Worm (Caenorhabditis elegans) whole organism, early embryonic: ENCODE data around the gene C16C10.8.

Experiments used
- ama-1 ChIP-seq: fragments of 150-350 bp; optimal IDR thresholded peaks from 2 replicates; lab custom pipeline; 2014
- flt-1 ChIP-seq: fragments of 200-800 bp; sonication (Bioruptor generic); IDR thresholded peaks from 2 replicates; pipeline ENCODE4 v1.3.6; 2022; ENCODE audit warnings: missing genetic modification characterization, missing compliant biosample characterization
- hmbx-1 ChIP-seq: sonication (generic microtip); optimal IDR thresholded peaks from 2 replicates; lab custom pipeline; 2016; ENCODE audit warnings: mild to moderate bottlenecking, missing genetic modification characterization, missing compliant biosample characterization
- sea-1 ChIP-seq: fragments of 200-800 bp; sonication (Bioruptor generic); conservative IDR thresholded peaks from 2 replicates; pipeline ENCODE4 v1.3.6; 2022; ENCODE audit warnings: missing genetic modification characterization, missing compliant biosample characterization
- tbx-11 ChIP-seq: fragments of 200-800 bp; sonication (Bioruptor generic); IDR thresholded peaks from 2 replicates; pipeline ENCODE4 v1.3.6; 2022; ENCODE audit warnings: missing genetic modification characterization, missing compliant biosample characterization

DNA sequence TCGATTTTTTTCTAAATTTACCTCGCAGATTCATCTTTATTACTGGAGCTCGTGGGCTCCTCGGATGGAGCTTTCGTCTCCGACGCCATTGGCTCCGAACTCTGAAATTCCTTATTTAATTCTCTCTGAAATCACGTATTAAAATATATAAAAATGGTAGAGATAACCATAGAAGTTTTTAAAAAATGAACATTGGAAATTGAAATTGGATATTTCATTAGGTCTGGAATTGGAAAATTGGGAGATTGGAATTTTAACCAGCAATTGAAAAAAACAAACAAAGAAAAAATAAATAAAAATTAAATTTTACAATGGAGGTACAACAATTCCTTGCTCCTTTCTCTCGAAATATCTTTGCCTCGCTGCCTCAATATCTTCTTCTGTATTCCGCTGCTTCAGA lies 2.8 kb upstream of the C16C10.8 start, which contains the start of gene rnf-5:
- TF ChIP-seq hmbx-1 (tag; lab: Kevin White, UChicago), result no peak
- no peak for TF ChIP-seq flt-1 (GFP tag; lab: Robert Waterston, UW)
- TF ChIP-seq ama-1 (lab: Kevin White, UChicago), result no peak
- TF ChIP-seq tbx-11 (GFP tag; lab: Robert Waterston, UW), result no peak
- no peak for TF ChIP-seq sea-1
